Worm (Caenorhabditis elegans) whole organism, young adult: ENCODE measurements around the gene C31H1.1.

Experiments used
- F33H1.4 ChIP-seq: fragments of 200-800 bp; sonication (Bioruptor generic); IDR thresholded peaks from 2 replicates; pipeline ENCODE4 v1.3.6; 2022; ENCODE audit warnings: missing genetic modification reagents, missing genetic modification characterization, missing compliant biosample characterization
- ama-1 ChIP-seq, 3 experiments: fragments of 150-350 bp in 1 of 3; sonication (generic microtip) in 2 of 3; optimal IDR thresholded peaks; 2 replicates each; lab custom pipeline; 2014 to 2018; ENCODE audit warnings: missing biosample characterization in 2 of 3, missing genetic modification characterization in 2 of 3, missing genetic modification reagents in 2 of 3
- attf-6 ChIP-seq: fragments of 200-800 bp; sonication (Bioruptor generic); IDR thresholded peaks from 2 replicates; pipeline ENCODE4 v1.3.6; 2022; ENCODE audit warnings: missing genetic modification reagents, missing genetic modification characterization, missing compliant biosample characterization
- ceh-58 ChIP-seq: fragments of 200-800 bp; sonication (Bioruptor generic); IDR thresholded peaks from 2 replicates; pipeline ENCODE4 v1.3.6; 2022; ENCODE audit warnings: missing genetic modification characterization, missing compliant biosample characterization
- ceh-91 ChIP-seq: fragments of 200-800 bp; sonication (Bioruptor generic); IDR thresholded peaks from 2 replicates; pipeline ENCODE4 v1.3.6; 2022; ENCODE audit warnings: missing genetic modification reagents, missing genetic modification characterization, missing compliant biosample characterization
- ets-4 ChIP-seq: fragments of 200-800 bp; sonication (Bioruptor generic); optimal IDR thresholded peaks from 2 replicates; lab custom pipeline; 2018; ENCODE audit warnings: mild to moderate bottlenecking, missing genetic modification characterization, missing compliant biosample characterization
- him-1 ChIP-seq: sonication (generic microtip); optimal IDR thresholded peaks from 2 replicates; lab custom pipeline; 2016; ENCODE audit warnings: missing genotype, missing genetic modification reagents, missing genetic modification characterization, missing compliant biosample characterization
- rcor-1 ChIP-seq: fragments of 200-800 bp; sonication (Bioruptor generic); IDR thresholded peaks from 2 replicates; pipeline ENCODE4 v1.3.6; 2022; ENCODE audit warnings: missing genetic modification reagents, missing genetic modification characterization, missing compliant biosample characterization
- somi-1 ChIP-seq: fragments of 200-800 bp; sonication (Bioruptor generic); optimal IDR thresholded peaks from 2 replicates; lab custom pipeline; 2018; ENCODE audit warnings: mild to moderate bottlenecking, missing genetic modification characterization, missing compliant biosample characterization
- zfh-2 ChIP-seq: fragments of 200-800 bp; sonication (Bioruptor generic); conservative IDR thresholded peaks from 2 replicates; pipeline ENCODE4 v1.3.6; 2022; ENCODE audit warnings: missing genetic modification reagents, missing genetic modification characterization, missing compliant biosample characterization

DNA sequence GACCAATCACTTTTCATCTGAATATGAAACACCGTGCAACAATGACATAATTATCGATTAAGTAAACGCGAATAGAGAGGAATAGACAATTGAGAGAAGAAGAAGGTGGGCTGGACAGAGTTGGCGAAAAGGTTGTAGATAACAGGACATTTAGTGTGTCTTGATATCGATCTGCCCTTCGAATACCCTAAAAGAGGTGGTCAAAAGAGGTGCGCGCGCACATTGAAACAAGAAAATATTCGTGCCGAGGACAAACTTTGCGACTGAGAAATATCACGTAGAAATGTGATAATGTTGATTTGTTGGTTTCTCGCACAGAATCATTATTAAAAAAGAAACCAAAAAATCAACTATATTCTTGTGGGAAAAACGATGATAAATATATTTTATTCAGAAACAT, 47.4 kb upstream of the C31H1.1 start:
- TF ChIP-seq attf-6 (GFP tag; lab: Robert Waterston, UW) (no peak), ama-1 (optimal IDR thresholded peaks at IDR 0.05; lab: Kevin White, UChicago) (no peak), ama-1 (GFP tag; optimal IDR thresholded peaks at IDR 0.05; lab: Kevin White, UChicago) (no peak), zfh-2 (GFP tag; lab: Robert Waterston, UW) (no peak), him-1 (tag; lab: Kevin White, UChicago) (no peak), ceh-58 (GFP tag; lab: Robert Waterston, UW) (no peak), F33H1.4 (no peak), rcor-1 (no peak), somi-1 (GFP tag; lab: Kevin White, UChicago) (no peak), ets-4 (GFP tag; lab: Kevin White, UChicago) (no peak), ceh-91 (GFP tag; lab: Robert Waterston, UW) (no peak)
